Worm (Caenorhabditis elegans) whole organism, late embryonic: ENCODE measurements around the gene cest-26.

ENCODE experiments used
- K09A11.1 ChIP-seq: sonication (generic microtip); optimal IDR thresholded peaks from 2 replicates; lab custom pipeline; 2017; ENCODE audit warnings: antibody characterized with exemption, mild to moderate bottlenecking, missing genetic modification characterization, missing compliant biosample characterization; ENCODE audit not compliant: insufficient read depth
- ama-1 ChIP-seq: fragments of 150-350 bp; optimal IDR thresholded peaks from 2 replicates; lab custom pipeline; 2014
- ceh-9 ChIP-seq: sonication (generic microtip); optimal IDR thresholded peaks from 2 replicates; lab custom pipeline; 2016; ENCODE audit warnings: mild to moderate bottlenecking, missing genetic modification characterization, inconsistent platforms, missing compliant biosample characterization
- elt-2 ChIP-seq: sonication (generic microtip); optimal IDR thresholded peaks from 2 replicates; lab custom pipeline; 2016; ENCODE audit warnings: missing genetic modification reagents, missing genetic modification characterization, missing compliant biosample characterization
- elt-4 ChIP-seq: sonication (generic microtip); optimal IDR thresholded peaks from 2 replicates; lab custom pipeline; 2016; ENCODE audit warnings: missing genetic modification characterization, missing compliant biosample characterization
- fax-1 ChIP-seq: sonication (generic microtip); optimal IDR thresholded peaks from 2 replicates; lab custom pipeline; 2016; ENCODE audit warnings: missing genotype, missing genetic modification characterization, missing compliant biosample characterization
- fkh-10 ChIP-seq: fragments of 150-350 bp; optimal IDR thresholded peaks from 2 replicates; lab custom pipeline; 2014; ENCODE audit warnings: missing biosample characterization, missing genetic modification reagents, missing genetic modification characterization
- nfya-1 ChIP-seq: sonication (generic microtip); optimal IDR thresholded peaks from 2 replicates; lab custom pipeline; 2017; ENCODE audit warnings: missing genetic modification characterization, mild to moderate bottlenecking, missing compliant biosample characterization, antibody characterized with exemption, moderate library complexity
- nhr-11 ChIP-seq: fragments of 150-350 bp; optimal IDR thresholded peaks from 2 replicates; lab custom pipeline; 2014; ENCODE audit warnings: missing biosample characterization, missing genetic modification characterization
- odd-2 ChIP-seq: sonication (generic microtip); optimal IDR thresholded peaks from 2 replicates; lab custom pipeline; 2017; ENCODE audit warnings: antibody characterized with exemption, mild to moderate bottlenecking, missing genetic modification characterization, missing compliant biosample characterization
- pag-3 ChIP-seq: sonication (generic microtip); optimal IDR thresholded peaks from 2 replicates; lab custom pipeline; 2016; ENCODE audit warnings: missing compliant biosample characterization, missing genetic modification characterization, borderline replicate concordance
- pax-1 ChIP-seq: fragments of 150-350 bp; optimal IDR thresholded peaks from 2 replicates; lab custom pipeline; 2014; ENCODE audit warnings: missing biosample characterization, missing genetic modification characterization
- pqm-1 ChIP-seq: sonication (generic microtip); optimal IDR thresholded peaks from 2 replicates; lab custom pipeline; 2016; ENCODE audit warnings: missing genetic modification characterization, missing compliant biosample characterization
- sdc-2 ChIP-seq: sonication (generic microtip); optimal IDR thresholded peaks from 2 replicates; lab custom pipeline; 2016; ENCODE audit warnings: missing genotype, missing genetic modification characterization, missing compliant biosample characterization

DNA sequence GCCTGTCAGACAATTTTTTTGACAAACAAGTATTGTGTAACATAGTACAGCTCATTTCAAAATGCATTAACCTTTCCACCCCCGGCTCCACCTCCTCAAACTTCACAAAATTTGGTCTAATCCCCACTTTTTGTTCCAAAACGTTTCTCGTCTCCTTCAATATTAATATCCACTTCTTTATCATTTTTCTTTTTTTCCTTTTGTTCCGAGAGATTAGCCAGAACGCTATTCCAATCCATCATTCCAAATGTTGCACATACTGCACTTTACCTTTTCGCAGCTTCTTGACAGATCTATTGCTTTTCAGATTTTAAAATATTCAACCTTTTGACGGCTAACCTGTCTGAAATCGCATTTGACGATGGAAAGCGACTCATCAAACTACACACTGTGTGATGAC, 34.6 kb downstream of the cest-26 start, which contains the start of gene D1079.1:
- TF ChIP-seq pqm-1 (tag; lab: Kevin White, UChicago) (no peak), pax-1 (tag; lab: Kevin White, UChicago) (no peak), ceh-9 (tag; lab: Kevin White, UChicago) (no peak), sdc-2 (tag; lab: Kevin White, UChicago) (no peak), elt-4 (no peak), pag-3 (tag; lab: Kevin White, UChicago) (no peak), nhr-11 (tag; lab: Kevin White, UChicago) (no peak), ama-1 (lab: Kevin White, UChicago) (no peak), odd-2 (tag; lab: Kevin White, UChicago) (no peak), fax-1 (tag; lab: Kevin White, UChicago) (no peak), K09A11.1 (tag; lab: Kevin White, UChicago) (no peak), elt-2 (tag; lab: Kevin White, UChicago) (no peak), fkh-10 (GFP tag; lab: Kevin White, UChicago) (no peak), nfya-1 (no peak)
